Fruit fly (Drosophila melanogaster): Measurements from ENCODE around the gene CG6051.

The CG6051 gene

dm6 chr3R:27139963-27140362 is 10.9 kb downstream of the CG6051 start (continued):
- peak; percentile 58 for TF ChIP-seq CG3919 (GFP tag; optimal IDR thresholded peaks at IDR 0.05)
- peak; percentile 12 for TF ChIP-seq CG6808 (GFP tag; optimal IDR thresholded peaks at IDR 0.05)
- peak; percentile 72 for TF ChIP-seq CG11902 (GFP tag; optimal IDR thresholded peaks at IDR 0.05)
- TF ChIP-seq Sox102F (GFP tag; optimal IDR thresholded peaks at IDR 0.05) = peak; percentile 66
- peak; percentile 69 for TF ChIP-seq Hr39 (GFP tag; optimal IDR thresholded peaks at IDR 0.05)
- TF ChIP-seq topi (GFP tag; optimal IDR thresholded peaks at IDR 0.05) = peak; percentile 80
- no peak for TF ChIP-seq Gug (GFP tag; IDR thresholded peaks at IDR 0.05)
- no peak for TF ChIP-seq Hr38 (GFP tag; optimal IDR thresholded peaks at IDR 0.05)
- TF ChIP-seq CG15336 (GFP tag; IDR thresholded peaks at IDR 0.05) = peak; percentile 52; the same call in 1 of the 2 replicates
- TF ChIP-seq CG3032 (tag; optimal IDR thresholded peaks at IDR 0.05) = peak; percentile 45
- no peak for TF ChIP-seq fd85E (GFP tag; optimal IDR thresholded peaks at IDR 0.05)
- peak; percentile 49 for TF ChIP-seq vri (GFP tag; optimal IDR thresholded peaks at IDR 0.05)
- peak; percentile 62 for TF ChIP-seq acj6 (GFP tag; optimal IDR thresholded peaks at IDR 0.05)
- peak; percentile 15 for TF ChIP-seq CG1621 (tag; optimal IDR thresholded peaks at IDR 0.05)
- TF ChIP-seq svp (GFP tag) = peak; percentile 88
- peak; percentile 92 for TF ChIP-seq Eip78C (GFP tag)
- TF ChIP-seq Ets96B (tag; optimal IDR thresholded peaks at IDR 0.05) = peak; percentile 39
- peak; percentile 48 for TF ChIP-seq Blimp-1 (GFP tag; optimal IDR thresholded peaks at IDR 0.05)
- TF ChIP-seq Eip93F (GFP tag; optimal IDR thresholded peaks at IDR 0.05) = peak; percentile 62
- peak; percentile 85 for TF ChIP-seq Sox14 (GFP tag; optimal IDR thresholded peaks at IDR 0.05)
- TF ChIP-seq Smox (GFP tag; optimal IDR thresholded peaks at IDR 0.05) = peak; percentile 68
- TF ChIP-seq salr (GFP tag; optimal IDR thresholded peaks at IDR 0.05) = peak in 1 of 2 experiments; percentile 45
- TF ChIP-seq Ets21C (GFP tag; optimal IDR thresholded peaks at IDR 0.05) = peak; percentile 65
- peak; percentile 59 for TF ChIP-seq achi (GFP tag; optimal IDR thresholded peaks at IDR 0.05)
- TF ChIP-seq CG34406 (GFP tag; optimal IDR thresholded peaks at IDR 0.05) = peak; percentile 72
- peak; percentile 32; the same call in 1 of the 3 replicates for TF ChIP-seq eg (GFP tag; IDR thresholded peaks at IDR 0.05)
- peak; percentile 38 for TF ChIP-seq net (GFP tag; optimal IDR thresholded peaks at IDR 0.05)
- TF ChIP-seq CG8119 (GFP tag; IDR thresholded peaks at IDR 0.05) = no peak
- peak; percentile 51 for TF ChIP-seq CG7368 (GFP tag; optimal IDR thresholded peaks at IDR 0.05)
- TF ChIP-seq dsx (GFP tag; optimal IDR thresholded peaks at IDR 0.05; ENCODE audit: poor library complexity, severe bottlenecking) = peak; percentile 14
- peak; percentile 69 for TF ChIP-seq cyc (GFP tag; optimal IDR thresholded peaks at IDR 0.05)
- TF ChIP-seq lz (GFP tag; optimal IDR thresholded peaks at IDR 0.05) = peak; percentile 82
- TF ChIP-seq fd59A (GFP tag; optimal IDR thresholded peaks at IDR 0.05) = peak; percentile 13
- TF ChIP-seq spab (GFP tag; optimal IDR thresholded peaks at IDR 0.05) = peak; percentile 26
- peak; percentile 78 for TF ChIP-seq CG31627 (GFP tag; optimal IDR thresholded peaks at IDR 0.05)
- peak; percentile 75 for TF ChIP-seq Eip75B (GFP tag; optimal IDR thresholded peaks at IDR 0.05)
- peak; percentile 37 for TF ChIP-seq CG4318 (GFP tag; optimal IDR thresholded peaks at IDR 0.05)
- TF ChIP-seq CG10631 (GFP tag; optimal IDR thresholded peaks at IDR 0.05) = peak; percentile 37
- no peak for TF ChIP-seq CG11294 (GFP tag; IDR thresholded peaks at IDR 0.05)
- TF ChIP-seq Met (GFP tag; optimal IDR thresholded peaks at IDR 0.05) = peak; percentile 69
- TF ChIP-seq CG11762 (GFP tag; optimal IDR thresholded peaks at IDR 0.05; ENCODE audit: insufficient read depth) = peak; percentile 41

dm6 chr3R:27138700-27139099 is 12.2 kb downstream of the CG6051 start:
- no peak for TF ChIP-seq Blimp-1 (GFP tag; optimal IDR thresholded peaks at IDR 0.05)
- no peak for TF ChIP-seq Sox14 (GFP tag; optimal IDR thresholded peaks at IDR 0.05)
- TF ChIP-seq Hr39 (GFP tag; optimal IDR thresholded peaks at IDR 0.05) = no peak
- no peak for TF ChIP-seq Smox (GFP tag; optimal IDR thresholded peaks at IDR 0.05)
- TF ChIP-seq Met (GFP tag; optimal IDR thresholded peaks at IDR 0.05) = no peak
- TF ChIP-seq CG31627 (GFP tag; optimal IDR thresholded peaks at IDR 0.05) = no peak
- no peak for TF ChIP-seq salr (GFP tag; optimal IDR thresholded peaks at IDR 0.05)
- TF ChIP-seq CG4318 (GFP tag; optimal IDR thresholded peaks at IDR 0.05) = no peak
- TF ChIP-seq fkh (GFP tag; optimal IDR thresholded peaks at IDR 0.05) = no peak
